Worm (Caenorhabditis elegans) whole organism, L3 larva: ENCODE measurements around the gene nspf-1.
"Not testable (repeated sequence)": the region's sequence is repeated elsewhere in the genome, so short reads cannot be mapped to it uniquely, and the experiment has no call there.

Experiments
- aly-2 ChIP-seq: fragments of 150-350 bp; optimal IDR thresholded peaks from 2 replicates; lab custom pipeline; 2014; ENCODE audit warnings: missing biosample characterization, missing genetic modification characterization
- elt-1 ChIP-seq: fragments of 150-350 bp; optimal IDR thresholded peaks from 2 replicates; lab custom pipeline; 2014; ENCODE audit warnings: missing biosample characterization, missing genetic modification characterization
- fos-1 ChIP-seq: fragments of 150-350 bp; optimal IDR thresholded peaks from 2 replicates; lab custom pipeline; 2014; ENCODE audit warnings: missing biosample characterization, missing genetic modification characterization
- nhr-11 ChIP-seq: fragments of 150-350 bp; optimal IDR thresholded peaks from 2 replicates; lab custom pipeline; 2014; ENCODE audit warnings: missing biosample characterization, missing genetic modification characterization
- nhr-12 ChIP-seq: fragments of 150-350 bp; optimal IDR thresholded peaks from 2 replicates; lab custom pipeline; 2014; ENCODE audit warnings: missing biosample characterization, missing genetic modification characterization
- nhr-237 ChIP-seq: fragments of 150-350 bp; optimal IDR thresholded peaks from 2 replicates; lab custom pipeline; 2014; ENCODE audit warnings: missing biosample characterization, missing genetic modification characterization
- nhr-25 ChIP-seq: sonication (generic microtip); optimal IDR thresholded peaks from 2 replicates; lab custom pipeline; 2017; ENCODE audit warnings: missing biosample characterization, missing genetic modification characterization
- nhr-28 ChIP-seq: fragments of 150-350 bp; optimal IDR thresholded peaks from 2 replicates; lab custom pipeline; 2014; ENCODE audit warnings: missing biosample characterization, missing genetic modification characterization
- unc-39 ChIP-seq: sonication (generic microtip); optimal IDR thresholded peaks from 4 replicates; lab custom pipeline; 2017; ENCODE audit warnings: missing biosample characterization, missing genetic modification characterization
- unc-62 ChIP-seq: fragments of 150-350 bp; sonication (generic microtip); optimal IDR thresholded peaks from 4 replicates; lab custom pipeline; 2014; ENCODE audit warnings: missing biosample characterization, missing genetic modification reagents, missing genetic modification characterization
- zag-1 ChIP-seq: fragments of 150-350 bp; optimal IDR thresholded peaks from 2 replicates; lab custom pipeline; 2014; ENCODE audit warnings: missing biosample characterization, missing genetic modification characterization
- ztf-11 ChIP-seq: fragments of 150-350 bp; optimal IDR thresholded peaks from 2 replicates; lab custom pipeline; 2014; ENCODE audit warnings: missing biosample characterization, missing genetic modification characterization

DNA sequence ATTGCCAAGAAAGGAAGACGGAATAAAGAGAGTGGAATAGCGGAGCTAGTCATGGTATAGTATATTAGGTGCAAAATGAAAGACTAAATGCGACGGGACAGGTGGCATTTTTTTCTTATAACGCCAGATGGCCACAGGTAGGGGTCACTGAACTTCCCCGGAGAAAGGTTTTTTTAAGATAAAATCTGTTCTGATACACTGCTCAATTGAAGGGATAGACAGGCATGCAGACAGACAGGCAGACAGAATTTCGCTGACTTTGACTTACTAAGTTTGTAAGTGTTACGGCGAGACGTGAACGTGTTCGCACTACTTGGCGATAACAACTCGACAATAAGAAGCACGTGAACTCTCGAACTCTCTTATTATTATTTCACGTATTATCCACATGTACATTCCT, 13.9 kb upstream of the nspf-1 start, which contains the start of the genes F22E5.20 and F22E5.1:
- not testable (repeated sequence) for TF ChIP-seq aly-2 (tag; lab: Kevin White, UChicago); nhr-11 (tag; lab: Kevin White, UChicago); elt-1 (tag; lab: Kevin White, UChicago); zag-1 (tag; lab: Kevin White, UChicago); nhr-237 (tag; lab: Kevin White, UChicago); unc-62 (GFP tag; lab: Kevin White, UChicago); unc-39 (tag; lab: Kevin White, UChicago); nhr-28 (tag; lab: Kevin White, UChicago); ztf-11 (tag; lab: Kevin White, UChicago); nhr-25 (tag; lab: Kevin White, UChicago); fos-1 (tag; lab: Kevin White, UChicago); nhr-12 (tag; lab: Kevin White, UChicago)
